Worm (Caenorhabditis elegans) whole organism, late embryonic: Measurements from ENCODE around the gene cap-1.

Experiments used
- F13H6.1 ChIP-seq: sonication (generic microtip); optimal IDR thresholded peaks from 2 replicates; lab custom pipeline; 2016; ENCODE audit warnings: missing genetic modification characterization, missing compliant biosample characterization
- K09A11.1 ChIP-seq: sonication (generic microtip); optimal IDR thresholded peaks from 2 replicates; lab custom pipeline; 2017; ENCODE audit warnings: antibody characterized with exemption, mild to moderate bottlenecking, missing genetic modification characterization, missing compliant biosample characterization; ENCODE audit not compliant: insufficient read depth
- T23F11.4 ChIP-seq: fragments of 200-800 bp; sonication (Bioruptor generic); optimal IDR thresholded peaks from 2 replicates; lab custom pipeline; 2018; ENCODE audit warnings: mild to moderate bottlenecking, missing genetic modification characterization, missing compliant biosample characterization
- ahr-1 ChIP-seq: sonication (generic microtip); optimal IDR thresholded peaks from 2 replicates; lab custom pipeline; 2016; ENCODE audit warnings: missing genetic modification characterization, missing compliant biosample characterization
- ceh-18 ChIP-seq: sonication (generic microtip); optimal IDR thresholded peaks from 2 replicates; lab custom pipeline; 2016; ENCODE audit warnings: missing genetic modification characterization, missing compliant biosample characterization
- ceh-2 ChIP-seq: sonication (generic microtip); optimal IDR thresholded peaks from 2 replicates; lab custom pipeline; 2016; ENCODE audit warnings: missing genotype, missing genetic modification characterization, missing compliant biosample characterization
- ceh-24 ChIP-seq: sonication (generic microtip); optimal IDR thresholded peaks from 2 replicates; lab custom pipeline; 2016; ENCODE audit warnings: mild to moderate bottlenecking, missing genetic modification characterization, missing compliant biosample characterization
- ceh-30 ChIP-seq: fragments of 150-350 bp; optimal IDR thresholded peaks from 2 replicates; lab custom pipeline; 2014; ENCODE audit warnings: missing biosample characterization, missing genetic modification characterization
- ceh-31 ChIP-seq: sonication (generic microtip); optimal IDR thresholded peaks from 2 replicates; lab custom pipeline; 2016; ENCODE audit warnings: missing genetic modification characterization, missing compliant biosample characterization
- ceh-48 ChIP-seq: sonication (generic microtip); optimal IDR thresholded peaks from 2 replicates; lab custom pipeline; 2016; ENCODE audit warnings: missing genetic modification characterization, inconsistent platforms, missing compliant biosample characterization
- ceh-6 ChIP-seq: fragments of 200-800 bp; sonication (Bioruptor generic); optimal IDR thresholded peaks from 2 replicates; lab custom pipeline; 2018; ENCODE audit warnings: mild to moderate bottlenecking, missing genetic modification characterization, missing compliant biosample characterization
- ceh-9 ChIP-seq: sonication (generic microtip); optimal IDR thresholded peaks from 2 replicates; lab custom pipeline; 2016; ENCODE audit warnings: mild to moderate bottlenecking, missing genetic modification characterization, inconsistent platforms, missing compliant biosample characterization
- che-1 ChIP-seq: sonication (generic microtip); optimal IDR thresholded peaks from 2 replicates; lab custom pipeline; 2016; ENCODE audit warnings: mild to moderate bottlenecking, missing genetic modification characterization, missing compliant biosample characterization
- elt-2 ChIP-seq: sonication (generic microtip); optimal IDR thresholded peaks from 2 replicates; lab custom pipeline; 2016; ENCODE audit warnings: missing genetic modification reagents, missing genetic modification characterization, missing compliant biosample characterization
- ets-4 ChIP-seq: sonication (generic microtip); optimal IDR thresholded peaks from 2 replicates; lab custom pipeline; 2016; ENCODE audit warnings: missing genetic modification characterization, missing compliant biosample characterization
- eyg-1 ChIP-seq: sonication (generic microtip); optimal IDR thresholded peaks from 2 replicates; lab custom pipeline; 2016; ENCODE audit warnings: missing genotype, missing genetic modification characterization, missing compliant biosample characterization
- fax-1 ChIP-seq: sonication (generic microtip); optimal IDR thresholded peaks from 2 replicates; lab custom pipeline; 2016; ENCODE audit warnings: missing genotype, missing genetic modification characterization, missing compliant biosample characterization
- fkh-10 ChIP-seq: fragments of 150-350 bp; optimal IDR thresholded peaks from 2 replicates; lab custom pipeline; 2014; ENCODE audit warnings: missing biosample characterization, missing genetic modification reagents, missing genetic modification characterization
- hlh-15 ChIP-seq: sonication (generic microtip); optimal IDR thresholded peaks from 2 replicates; lab custom pipeline; 2016; ENCODE audit warnings: missing genetic modification characterization, missing compliant biosample characterization
- lim-6 ChIP-seq: sonication (generic microtip); optimal IDR thresholded peaks from 2 replicates; lab custom pipeline; 2016; ENCODE audit warnings: missing genetic modification characterization, missing compliant biosample characterization
- nfya-1 ChIP-seq: sonication (generic microtip); optimal IDR thresholded peaks from 2 replicates; lab custom pipeline; 2017; ENCODE audit warnings: missing genetic modification characterization, mild to moderate bottlenecking, missing compliant biosample characterization, antibody characterized with exemption, moderate library complexity
- pat-9 ChIP-seq: fragments of 200-800 bp; sonication (Bioruptor generic); optimal IDR thresholded peaks from 2 replicates; lab custom pipeline; 2018; ENCODE audit warnings: mild to moderate bottlenecking, missing genetic modification characterization, moderate library complexity, missing compliant biosample characterization
- pax-1 ChIP-seq: fragments of 150-350 bp; optimal IDR thresholded peaks from 2 replicates; lab custom pipeline; 2014; ENCODE audit warnings: missing biosample characterization, missing genetic modification characterization
- pha-2 ChIP-seq: sonication (generic microtip); optimal IDR thresholded peaks from 2 replicates; lab custom pipeline; 2017; ENCODE audit warnings: mild to moderate bottlenecking, missing genetic modification characterization, missing compliant biosample characterization
- pha-4 ChIP-seq: fragments of 150-350 bp; optimal IDR thresholded peaks from 2 replicates; lab custom pipeline; 2018; ENCODE audit warnings: missing biosample characterization, missing genetic modification reagents, missing genetic modification characterization
- pqm-1 ChIP-seq: sonication (generic microtip); optimal IDR thresholded peaks from 2 replicates; lab custom pipeline; 2016; ENCODE audit warnings: missing genetic modification characterization, missing compliant biosample characterization
- pros-1 ChIP-seq: fragments of 150-350 bp; optimal IDR thresholded peaks from 2 replicates; lab custom pipeline; 2014; ENCODE audit warnings: missing biosample characterization, missing genetic modification reagents, missing genetic modification characterization
- sdc-2 ChIP-seq: sonication (generic microtip); optimal IDR thresholded peaks from 2 replicates; lab custom pipeline; 2016; ENCODE audit warnings: missing genotype, missing genetic modification characterization, missing compliant biosample characterization
- sox-2 ChIP-seq: fragments of 200-800 bp; sonication (Bioruptor generic); IDR thresholded peaks from 2 replicates; pipeline ENCODE4 v1.3.6; 2022; ENCODE audit warnings: missing genetic modification reagents, missing genetic modification characterization, missing compliant biosample characterization
- sox-4 ChIP-seq: sonication (generic microtip); optimal IDR thresholded peaks from 2 replicates; lab custom pipeline; 2017; ENCODE audit warnings: mild to moderate bottlenecking, missing genetic modification characterization, inconsistent platforms, missing compliant biosample characterization
- tbx-2 ChIP-seq: sonication (generic microtip); optimal IDR thresholded peaks from 2 replicates; lab custom pipeline; 2016; ENCODE audit warnings: missing genetic modification characterization, missing compliant biosample characterization
- tbx-7 ChIP-seq: sonication (generic microtip); optimal IDR thresholded peaks from 2 replicates; lab custom pipeline; 2016; ENCODE audit warnings: missing genotype, missing genetic modification characterization, missing compliant biosample characterization
- unc-3 ChIP-seq, 2 experiments: fragments of 200-800 bp in 1 of 2; sonication (Bioruptor generic) in 1 of 2; sonication (generic microtip) in 1 of 2; conservative IDR thresholded peaks in 1 of 2; optimal IDR thresholded peaks in 1 of 2; 2 replicates each; pipeline versions ENCODE4 v1.3.6 to Lab custom; 2016 to 2022; ENCODE audit warnings: missing compliant biosample characterization in 2 of 2, missing genetic modification characterization in 2 of 2, missing genetic modification reagents in 1 of 2
- unc-42 ChIP-seq: sonication (generic microtip); optimal IDR thresholded peaks from 2 replicates; lab custom pipeline; 2016; ENCODE audit warnings: missing genotype, missing genetic modification characterization, missing compliant biosample characterization
- unc-55 ChIP-seq: sonication (generic microtip); optimal IDR thresholded peaks from 2 replicates; lab custom pipeline; 2017; ENCODE audit warnings: missing biosample characterization, missing genetic modification reagents, missing genetic modification characterization
- unc-86 ChIP-seq: sonication (generic microtip); optimal IDR thresholded peaks from 2 replicates; lab custom pipeline; 2016; ENCODE audit warnings: missing genetic modification characterization, missing compliant biosample characterization

The cap-1 gene

ce11 chrIV:7195734-7196133, 34.3 kb downstream of the cap-1 start, which contains the start of gene best-16:
TSS of gene best-16 (minus strand) at chrIV:7195834.
- TF ChIP-seq ceh-30 (tag; lab: Kevin White, UChicago): no peak
- TF ChIP-seq ceh-24: no peak
- TF ChIP-seq unc-86 (tag; lab: Kevin White, UChicago): no peak
- no peak for TF ChIP-seq pat-9 (tag; lab: Kevin White, UChicago)
- TF ChIP-seq unc-42: no peak
- no peak for TF ChIP-seq sdc-2 (tag; lab: Kevin White, UChicago)
- no peak for TF ChIP-seq pha-2
- no peak for TF ChIP-seq sox-2 (GFP tag; lab: Robert Waterston, UW)
- no peak for TF ChIP-seq eyg-1 (tag; lab: Kevin White, UChicago)
- no peak for TF ChIP-seq ceh-9 (tag; lab: Kevin White, UChicago)
- TF ChIP-seq sox-4 (tag; lab: Kevin White, UChicago): no peak
- TF ChIP-seq pax-1: no peak
- TF ChIP-seq unc-3 (GFP tag; conservative IDR thresholded peaks at IDR 0.05; lab: Robert Waterston, UW): no peak
- no peak for TF ChIP-seq unc-3 (tag; optimal IDR thresholded peaks at IDR 0.05; lab: Kevin White, UChicago)
- TF ChIP-seq ceh-48 (tag; lab: Kevin White, UChicago): no peak
- TF ChIP-seq che-1 (tag; lab: Kevin White, UChicago): no peak
- no peak for TF ChIP-seq T23F11.4 (GFP tag; lab: Kevin White, UChicago)
- TF ChIP-seq, all 69 proteins: peak for 0

DNA sequence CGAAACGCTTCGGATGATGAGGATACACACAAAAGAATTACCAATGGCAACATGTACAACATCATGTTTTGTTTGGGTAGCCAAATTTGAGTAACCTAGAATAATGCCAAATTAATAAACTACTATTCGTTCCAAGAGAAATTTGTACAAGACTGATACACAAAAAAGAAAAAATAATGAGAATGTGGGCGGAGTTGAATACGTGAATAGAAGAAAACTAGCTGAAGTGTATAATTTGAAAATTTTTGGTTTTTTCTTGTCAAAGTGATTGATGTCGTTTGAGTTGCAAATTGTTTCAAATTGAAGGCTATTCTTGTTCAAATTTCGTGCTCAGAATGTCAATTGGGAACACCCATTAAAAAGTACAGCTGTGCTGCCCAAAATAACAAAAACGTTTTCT, 38.3 kb downstream of the cap-1 start, which contains the start of gene R13A1.5:
TSS of gene R13A1.5 (minus strand) at position 101 of the 400 bp plus-strand sequence.
- TF ChIP-seq lim-6 (tag; lab: Kevin White, UChicago): no peak
- no peak for TF ChIP-seq pqm-1 (tag; lab: Kevin White, UChicago)
- no peak for TF ChIP-seq ets-4 (tag; lab: Kevin White, UChicago)
- no peak for TF ChIP-seq unc-55 (GFP tag; lab: Kevin White, UChicago)
- TF ChIP-seq F13H6.1 (tag; lab: Kevin White, UChicago): no peak
- no peak for TF ChIP-seq ceh-2 (tag; lab: Kevin White, UChicago)
- TF ChIP-seq ceh-18 (tag; lab: Kevin White, UChicago): no peak
- no peak for TF ChIP-seq sox-2 (GFP tag; lab: Robert Waterston, UW)
- no peak for TF ChIP-seq tbx-7 (tag; lab: Kevin White, UChicago)
- TF ChIP-seq K09A11.1 (tag; lab: Kevin White, UChicago): no peak
- no peak for TF ChIP-seq ceh-6 (GFP tag; lab: Kevin White, UChicago)

ce11 chrIV:7190409-7190808, 39.6 kb downstream of the cap-1 start:
- TF ChIP-seq ceh-31 (tag; lab: Kevin White, UChicago) (no peak), tbx-2 (tag; lab: Kevin White, UChicago) (no peak), elt-2 (tag; lab: Kevin White, UChicago) (peak; percentile 49), ahr-1 (tag; lab: Kevin White, UChicago) (no peak)
- TF ChIP-seq, all 69 proteins: peak for 1

- TF ChIP-seq K09A11.1 (tag; lab: Kevin White, UChicago) (no peak), nfya-1 (tag; lab: Kevin White, UChicago) (no peak), pros-1 (tag; lab: Kevin White, UChicago) (no peak), pha-4 (tag; lab: Kevin White, UChicago) (no peak), hlh-15 (tag; lab: Kevin White, UChicago) (no peak), unc-3 (GFP tag; conservative IDR thresholded peaks at IDR 0.05; lab: Robert Waterston, UW) (no peak), unc-3 (tag; optimal IDR thresholded peaks at IDR 0.05; lab: Kevin White, UChicago) (no peak), elt-2 (tag; lab: Kevin White, UChicago) (peak; percentile 88), sdc-2 (tag; lab: Kevin White, UChicago) (no peak), fkh-10 (no peak), fax-1 (tag; lab: Kevin White, UChicago) (no peak), unc-42 (peak; percentile 44), pqm-1 (tag; lab: Kevin White, UChicago) (peak; percentile 27), ahr-1 (tag; lab: Kevin White, UChicago) (no peak)
These were observed 41.2 kb downstream of the cap-1 start, which contains the start of gene srlf-7 for ce11 chrIV:7188528-7189422. TSS of gene srlf-7 (plus strand) at chrIV:7189287.
